Worm (Caenorhabditis elegans) whole organism, L1 larva: Measurements from ENCODE around the gene T10B5.4.

Experiments used
- elt-3 ChIP-seq, 6 experiments: fragments of 150-350 bp in 1 of 6; sonication (generic microtip); optimal IDR thresholded peaks; 2 replicates each; lab custom pipeline; 2017 to 2018; ENCODE audit warnings: missing biosample characterization in 6 of 6, missing genetic modification characterization in 6 of 6, inconsistent platforms in 1 of 6
- hlh-17 ChIP-seq: fragments of 200-800 bp; sonication (Bioruptor generic); optimal IDR thresholded peaks from 2 replicates; lab custom pipeline; 2018; ENCODE audit warnings: missing genetic modification characterization, mild to moderate bottlenecking, missing compliant biosample characterization, moderate library complexity, borderline replicate concordance
- jun-1 ChIP-seq: fragments of 150-350 bp; optimal IDR thresholded peaks from 2 replicates; lab custom pipeline; 2014; ENCODE audit warnings: missing biosample characterization, missing genetic modification reagents, missing genetic modification characterization
- lin-39 ChIP-seq: fragments of 150-350 bp; optimal IDR thresholded peaks from 2 replicates; lab custom pipeline; 2014; ENCODE audit warnings: missing biosample characterization, missing genetic modification reagents, missing genetic modification characterization
- lir-3 ChIP-seq: sonication (generic microtip); optimal IDR thresholded peaks from 2 replicates; lab custom pipeline; 2016; ENCODE audit warnings: mild to moderate bottlenecking, missing genetic modification characterization, moderate library complexity, missing compliant biosample characterization; ENCODE audit not compliant: poor library complexity
- nhr-11 ChIP-seq: fragments of 150-350 bp; optimal IDR thresholded peaks from 2 replicates; lab custom pipeline; 2014; ENCODE audit warnings: missing biosample characterization, missing genetic modification characterization
- nhr-76 ChIP-seq: sonication (generic microtip); optimal IDR thresholded peaks from 2 replicates; lab custom pipeline; 2017; ENCODE audit warnings: missing biosample characterization, missing genetic modification characterization
- nhr-77 ChIP-seq: fragments of 150-350 bp; optimal IDR thresholded peaks from 2 replicates; lab custom pipeline; 2014; ENCODE audit warnings: missing biosample characterization, missing genetic modification characterization
- nhr-90 ChIP-seq: sonication (generic microtip); optimal IDR thresholded peaks from 2 replicates; lab custom pipeline; 2016; ENCODE audit warnings: mild to moderate bottlenecking, missing genetic modification characterization, missing compliant biosample characterization; ENCODE audit not compliant: poor library complexity
- pag-3 ChIP-seq: sonication (generic microtip); optimal IDR thresholded peaks from 2 replicates; lab custom pipeline; 2017; ENCODE audit warnings: missing genetic modification characterization, mild to moderate bottlenecking, missing compliant biosample characterization, antibody characterized with exemption, borderline replicate concordance; ENCODE audit not compliant: insufficient read depth
- rnt-1 ChIP-seq: sonication (generic microtip); optimal IDR thresholded peaks from 2 replicates; lab custom pipeline; 2016; ENCODE audit warnings: mild to moderate bottlenecking, missing genetic modification characterization, moderate library complexity, missing compliant biosample characterization
- skn-1 ChIP-seq: fragments of 150-350 bp; optimal IDR thresholded peaks from 2 replicates; lab custom pipeline; 2014; ENCODE audit warnings: missing biosample characterization, missing genetic modification characterization
- zag-1 ChIP-seq: fragments of 150-350 bp; optimal IDR thresholded peaks from 2 replicates; lab custom pipeline; 2014; ENCODE audit warnings: missing biosample characterization, missing genetic modification characterization
- ztf-4 ChIP-seq: fragments of 150-350 bp; optimal IDR thresholded peaks from 2 replicates; lab custom pipeline; 2014; ENCODE audit warnings: missing biosample characterization, missing genetic modification characterization

ce11 chrV:1857840-1858239, 13.8 kb downstream of the T10B5.4 start:
- TF ChIP-seq ztf-4 (tag; lab: Kevin White, UChicago) (no peak), pag-3 (tag; lab: Kevin White, UChicago) (no peak), hlh-17 (GFP tag; lab: Kevin White, UChicago) (no peak), rnt-1 (tag; lab: Kevin White, UChicago) (no peak), elt-3 (tag; optimal IDR thresholded peaks at IDR 0.05; lab: Kevin White, UChicago) (no peak), nhr-90 (tag; lab: Kevin White, UChicago) (no peak), lir-3 (tag; lab: Kevin White, UChicago) (no peak), skn-1 (no peak), zag-1 (no peak), nhr-11 (no peak), jun-1 (tag; lab: Kevin White, UChicago) (no peak), nhr-77 (no peak), nhr-76 (tag; lab: Kevin White, UChicago) (no peak), lin-39 (tag; lab: Kevin White, UChicago) (no peak)
